Worm (Caenorhabditis elegans) whole organism, young adult: ENCODE data around the gene F36D3.16.

Source experiments
- attf-6 ChIP-seq: fragments of 200-800 bp; sonication (Bioruptor generic); IDR thresholded peaks from 2 replicates; pipeline ENCODE4 v1.3.6; 2022; ENCODE audit warnings: missing genetic modification reagents, missing genetic modification characterization, missing compliant biosample characterization
- ceh-79 ChIP-seq: sonication (generic microtip); optimal IDR thresholded peaks from 2 replicates; lab custom pipeline; 2017; ENCODE audit warnings: mild to moderate bottlenecking, missing genetic modification characterization, missing compliant biosample characterization
- ceh-91 ChIP-seq: fragments of 200-800 bp; sonication (Bioruptor generic); IDR thresholded peaks from 2 replicates; pipeline ENCODE4 v1.3.6; 2022; ENCODE audit warnings: missing genetic modification reagents, missing genetic modification characterization, missing compliant biosample characterization
- hmg-20 ChIP-seq: fragments of 200-800 bp; sonication (Bioruptor generic); IDR thresholded peaks from 2 replicates; pipeline ENCODE4 v1.3.6; 2022; ENCODE audit warnings: missing genetic modification reagents, missing genetic modification characterization, missing compliant biosample characterization
- pha-4 ChIP-seq: fragments of 150-350 bp; sonication (generic microtip); optimal IDR thresholded peaks from 2 replicates; lab custom pipeline; 2014; ENCODE audit warnings: missing biosample characterization, missing genetic modification reagents, missing genetic modification characterization
- unc-62 ChIP-seq: fragments of 150-350 bp; optimal IDR thresholded peaks from 2 replicates; lab custom pipeline; 2014; ENCODE audit warnings: missing biosample characterization, missing genetic modification reagents, missing genetic modification characterization

DNA sequence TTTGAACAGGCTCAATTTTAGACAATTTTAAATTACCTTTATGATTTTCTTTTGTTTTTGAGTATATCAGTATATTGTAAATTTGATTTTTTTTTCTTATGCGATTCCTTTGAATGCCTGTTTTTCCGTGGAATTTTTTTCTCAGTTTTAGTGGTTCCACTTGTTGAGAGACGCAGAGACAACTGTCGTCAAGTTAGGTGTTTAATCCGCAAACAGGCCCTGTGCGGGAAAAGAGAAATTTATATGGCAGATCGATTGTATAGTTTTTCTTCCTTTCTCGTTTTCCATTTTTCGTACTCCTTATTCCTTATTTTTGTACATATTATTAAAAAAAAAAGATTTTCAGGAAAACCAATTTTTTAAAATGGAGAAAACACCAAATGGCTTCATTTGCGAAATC is 28.9 kb upstream of the F36D3.16 start, which contains the start of gene F36D3.1:
- no peak for TF ChIP-seq unc-62 (GFP tag; lab: Kevin White, UChicago)
- no peak for TF ChIP-seq ceh-91 (GFP tag; lab: Robert Waterston, UW)
- TF ChIP-seq pha-4 (tag; lab: Kevin White, UChicago), result no peak
- no peak for TF ChIP-seq attf-6
- no peak for TF ChIP-seq ceh-79
- TF ChIP-seq hmg-20 (GFP tag; lab: Robert Waterston, UW), result no peak
